Worm (Caenorhabditis elegans): ENCODE measurements around the gene dph-3.

- no peak for TF ChIP-seq ceh-9 (tag; optimal IDR thresholded peaks at IDR 0.05)
- TF ChIP-seq ama-1 (optimal IDR thresholded peaks at IDR 0.05) = no peak
- no peak for TF ChIP-seq unc-55 (GFP tag; optimal IDR thresholded peaks at IDR 0.05)
- TF ChIP-seq fkh-10 (GFP tag; optimal IDR thresholded peaks at IDR 0.05) = no peak
- TF ChIP-seq pag-3 (tag; optimal IDR thresholded peaks at IDR 0.05; ENCODE audit: borderline replicate concordance) = no peak
- no peak for TF ChIP-seq Y22D7AL.16 (tag; optimal IDR thresholded peaks at IDR 0.05)
- TF ChIP-seq F13H6.1 (tag; optimal IDR thresholded peaks at IDR 0.05) = no peak
- no peak for TF ChIP-seq pax-1 (tag; optimal IDR thresholded peaks at IDR 0.05)
- TF ChIP-seq ets-4 (tag; optimal IDR thresholded peaks at IDR 0.05) = no peak
Measured at ce11 chrIV:9739001-9739400, 32.1 kb downstream of the dph-3 start.
